Fruit fly (Drosophila melanogaster): Measurements from ENCODE around the gene Nep6.

- TF ChIP-seq Ets96B (tag; optimal IDR thresholded peaks at IDR 0.05) (no peak), Hr4 (GFP tag; optimal IDR thresholded peaks at IDR 0.05) (no peak), svp (GFP tag) (no peak), Sox102F (GFP tag; optimal IDR thresholded peaks at IDR 0.05) (no peak), fkh (GFP tag; optimal IDR thresholded peaks at IDR 0.05) (no peak), Sox15 (GFP tag; optimal IDR thresholded peaks at IDR 0.05) (no peak), CG4318 (GFP tag; optimal IDR thresholded peaks at IDR 0.05) (no peak), CG31627 (GFP tag; optimal IDR thresholded peaks at IDR 0.05) (no peak), CG3032 (tag; optimal IDR thresholded peaks at IDR 0.05) (no peak), acj6 (GFP tag; optimal IDR thresholded peaks at IDR 0.05) (no peak), Ets21C (GFP tag; optimal IDR thresholded peaks at IDR 0.05) (no peak), CG6792 (GFP tag; optimal IDR thresholded peaks at IDR 0.05) (no peak), CG6276 (GFP tag; optimal IDR thresholded peaks at IDR 0.05) (no peak), CG34406 (GFP tag; optimal IDR thresholded peaks at IDR 0.05) (no peak)
Observed at dm6 chrX:12764640-12765039, 36.8 kb upstream of the Nep6 start.

Measured in whole organism, prepupa.